Fruit fly (Drosophila melanogaster) Kc167 (cell line): ENCODE measurements around the gene RpS29.

Experiments
- Myc ChIP-seq: fragments of >200 bp; optimal IDR thresholded peaks from 2 replicates; lab custom pipeline; 2017; ENCODE audit warnings: missing external identifiers
- Sin3A ChIP-seq: fragments of >200 bp; optimal IDR thresholded peaks from 2 replicates; lab custom pipeline; 2018; ENCODE audit warnings: missing external identifiers
- h ChIP-seq: fragments of >200 bp; optimal IDR thresholded peaks from 3 replicates; lab custom pipeline; 2018; ENCODE audit warnings: missing external identifiers
- insv ChIP-seq: fragments of >200 bp; optimal IDR thresholded peaks from 3 replicates; lab custom pipeline; 2018; ENCODE audit warnings: missing external identifiers
- psq ChIP-seq: fragments of >200 bp; optimal IDR thresholded peaks from 2 replicates; lab custom pipeline; 2017; ENCODE audit warnings: missing external identifiers
- ttk ChIP-seq: sonication (Bioruptor generic); optimal IDR thresholded peaks from 2 replicates; lab custom pipeline; 2017; ENCODE audit warnings: missing external identifiers

RpS29 gene

DNA sequence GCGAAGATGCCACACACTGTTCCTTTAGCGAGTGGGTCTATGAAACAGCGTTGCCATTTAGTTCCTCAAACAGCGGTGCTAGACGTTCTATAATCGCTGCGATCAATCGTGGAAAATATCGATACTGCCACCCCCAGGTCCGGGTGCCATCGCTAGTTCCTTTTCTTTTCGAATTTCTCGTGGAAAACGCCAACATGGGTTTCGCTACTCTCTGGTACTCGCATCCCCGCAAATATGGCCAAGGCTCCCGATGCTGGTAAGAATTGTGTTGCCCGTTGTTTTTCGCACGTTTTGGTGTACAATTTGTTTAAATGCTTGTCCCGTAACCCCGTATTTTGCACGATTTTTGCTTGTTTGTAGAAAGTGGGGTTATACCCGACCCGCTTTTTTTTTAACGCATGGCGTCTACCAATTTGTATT, at the start of gene RpS29:
Gene RpS29 (plus strand): TSS at position 102 of the 420 bp plus-strand sequence.
- TF ChIP-seq Sin3A (no peak), ttk (no peak), Myc (lab: Kevin White, UChicago) (no peak), h (lab: Kevin White, UChicago) (no peak), psq (lab: Kevin White, UChicago) (no peak), insv (lab: Kevin White, UChicago) (no peak)

dm6 chr3R:9730784-9731183, 47.1 kb upstream of the RpS29 start, which contains the start of gene FoxP:
Gene FoxP, minus strand, starts transcription at chr3R:9730872.
- no peak for TF ChIP-seq ttk
- no peak for TF ChIP-seq Myc (lab: Kevin White, UChicago)
- no peak for TF ChIP-seq psq (lab: Kevin White, UChicago)
- TF ChIP-seq insv (lab: Kevin White, UChicago) = no peak
- TF ChIP-seq Sin3A = no peak
- TF ChIP-seq h (lab: Kevin White, UChicago) = no peak

dm6 chr3R:9733150-9733549, 44.7 kb upstream of the RpS29 start, which contains the start of gene alphaTub85E:
Gene alphaTub85E, minus strand, starts transcription at chr3R:9733250.
- TF ChIP-seq ttk = no peak

DNA sequence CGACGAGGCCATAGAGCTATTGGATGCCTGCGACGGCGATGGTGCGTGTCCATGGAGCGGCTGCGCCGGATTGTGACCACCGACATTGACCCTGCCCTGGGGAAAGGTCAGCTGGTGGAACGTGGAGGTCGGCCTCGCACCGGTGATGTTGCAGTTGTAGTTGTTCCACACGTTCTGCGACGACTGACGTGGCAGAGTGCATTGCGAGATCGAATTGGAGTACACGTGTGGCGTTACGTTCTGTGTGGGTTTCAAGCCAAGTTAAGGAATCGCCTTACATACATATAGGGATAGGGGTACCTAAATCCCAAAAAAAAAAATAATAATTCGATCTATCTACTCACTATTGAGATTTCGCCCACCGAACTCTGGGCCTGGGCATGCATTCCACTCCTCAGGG, 42.7 kb upstream of the RpS29 start:
- TF ChIP-seq ttk (no peak), Sin3A (no peak), Myc (lab: Kevin White, UChicago) (no peak), insv (lab: Kevin White, UChicago) (no peak), h (lab: Kevin White, UChicago) (no peak), psq (lab: Kevin White, UChicago) (no peak)

DNA sequence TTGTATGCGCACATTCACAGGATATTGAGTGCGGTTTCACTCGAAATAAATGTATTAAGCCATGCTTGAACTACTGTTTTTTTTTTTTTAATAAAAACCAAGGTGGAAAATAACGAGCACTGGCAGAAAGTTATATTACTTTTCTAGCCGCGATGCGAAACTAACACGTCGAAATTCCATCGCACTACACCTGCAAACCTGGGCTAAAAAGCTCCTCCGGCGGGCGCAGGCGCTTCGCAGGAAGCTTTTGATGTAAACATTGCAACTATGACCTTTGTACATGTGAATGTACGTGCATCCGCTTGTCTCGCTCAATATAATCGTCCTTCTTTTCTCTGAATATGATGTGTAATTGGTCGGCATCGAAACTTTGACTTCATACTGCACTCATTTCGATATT, 38.0 kb upstream of the RpS29 start, which contains the start of gene side-VII:
Gene side-VII (minus strand): TSS at position 187 of the 400 bp plus-strand sequence.
- TF ChIP-seq Myc (lab: Kevin White, UChicago) (no peak), Sin3A (no peak), h (lab: Kevin White, UChicago) (no peak), psq (lab: Kevin White, UChicago) (no peak), insv (lab: Kevin White, UChicago) (no peak), ttk (no peak)

- TF ChIP-seq h (lab: Kevin White, UChicago) (no peak), psq (lab: Kevin White, UChicago) (no peak), Myc (lab: Kevin White, UChicago) (no peak), insv (lab: Kevin White, UChicago) (no peak), ttk (no peak), Sin3A (no peak)
Measured at dm6 chr3R:9740713-9741112, 37.1 kb upstream of the RpS29 start, which contains the start of gene Pnn. Gene Pnn, plus strand, starts transcription at chr3R:9740899.

- TF ChIP-seq Sin3A (no peak), psq (lab: Kevin White, UChicago) (no peak), h (lab: Kevin White, UChicago) (no peak), ttk (no peak), Myc (lab: Kevin White, UChicago) (no peak), insv (lab: Kevin White, UChicago) (no peak)
Measured at dm6 chr3R:9743217-9743616, 34.6 kb upstream of the RpS29 start, which contains the start of gene CG31415. Gene CG31415, plus strand, starts transcription at chr3R:9743517.

- TF ChIP-seq Sin3A (no peak), insv (lab: Kevin White, UChicago) (no peak), Myc (lab: Kevin White, UChicago) (no peak), psq (lab: Kevin White, UChicago) (no peak), h (lab: Kevin White, UChicago) (no peak), ttk (no peak)
Measured at dm6 chr3R:9743995-9744394, 33.8 kb upstream of the RpS29 start.

DNA sequence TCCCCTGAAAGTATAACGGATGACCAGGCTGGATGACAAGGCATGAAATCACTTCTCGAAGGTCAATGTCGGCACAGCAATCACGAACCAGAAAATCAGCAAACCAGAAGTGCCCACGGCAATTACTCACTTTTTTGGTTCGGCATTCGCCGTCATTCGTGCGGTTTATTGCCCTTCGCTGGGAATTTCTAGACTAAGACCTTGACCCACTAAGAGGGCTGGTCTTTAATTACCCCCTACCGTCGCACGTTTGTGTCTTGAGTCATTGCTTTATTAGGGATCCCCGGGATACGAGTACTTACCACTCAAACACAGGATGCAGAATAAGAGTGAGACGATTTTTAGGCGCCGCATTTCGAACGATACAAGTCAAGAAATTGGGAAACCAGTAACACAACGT, 32.4 kb upstream of the RpS29 start:
- TF ChIP-seq insv (lab: Kevin White, UChicago) (no peak), h (lab: Kevin White, UChicago) (no peak), Sin3A (no peak), ttk (no peak), Myc (lab: Kevin White, UChicago) (no peak), psq (lab: Kevin White, UChicago) (no peak)

DNA sequence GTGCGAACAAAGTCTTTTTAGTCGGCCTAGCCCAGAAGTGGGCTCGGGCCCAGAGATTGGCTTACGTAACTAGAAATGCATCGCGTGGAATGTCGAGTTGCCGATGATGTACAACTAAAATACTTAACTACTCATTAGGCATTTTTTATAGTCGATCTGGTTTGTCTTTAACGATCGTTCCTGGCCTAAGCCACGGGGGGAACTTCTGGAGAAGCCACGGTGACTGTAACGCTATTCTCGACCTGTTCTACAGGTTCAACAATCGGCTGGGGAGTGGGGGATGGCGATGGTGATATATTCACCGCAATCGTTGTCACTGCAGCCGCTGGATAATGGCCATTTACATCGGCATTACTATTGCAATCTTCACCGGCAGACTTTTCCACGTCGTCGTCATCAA, 31.6 kb upstream of the RpS29 start, which contains the start of gene CG34409:
Gene CG34409 (minus strand): TSS at position 101 of the 400 bp plus-strand sequence.
- TF ChIP-seq h (lab: Kevin White, UChicago) (no peak), ttk (no peak), insv (lab: Kevin White, UChicago) (no peak), psq (lab: Kevin White, UChicago) (no peak), Sin3A (no peak), Myc (lab: Kevin White, UChicago) (no peak)

dm6 chr3R:9747272-9747874, 30.5 kb upstream of the RpS29 start, which contains the start of gene CG12948:
Gene CG12948, minus strand, starts transcription at chr3R:9747744.
- TF ChIP-seq Myc (lab: Kevin White, UChicago) (no peak), insv (lab: Kevin White, UChicago) (no peak), Sin3A (no peak), ttk (no peak), psq (lab: Kevin White, UChicago) (no peak), h (lab: Kevin White, UChicago) (no peak)

dm6 chr3R:9747875-9747899, 30.2 kb upstream of the RpS29 start, which contains the start of gene PpD3:
Gene PpD3, plus strand, starts transcription at chr3R:9747875.
- TF ChIP-seq Myc (lab: Kevin White, UChicago) = no peak
- TF ChIP-seq ttk = no peak
- TF ChIP-seq insv (lab: Kevin White, UChicago) = no peak
- TF ChIP-seq Sin3A = no peak
- TF ChIP-seq h (lab: Kevin White, UChicago) = no peak
- no peak for TF ChIP-seq psq (lab: Kevin White, UChicago)
